Worm (Caenorhabditis elegans) whole organism, L2 larva: ENCODE data around the gene dpf-4.

ENCODE experiments used
- ZK546.5 ChIP-seq: sonication (generic microtip); optimal IDR thresholded peaks from 2 replicates; lab custom pipeline; 2017; ENCODE audit warnings: missing biosample characterization, missing genetic modification characterization
- dmd-4 ChIP-seq: sonication (generic microtip); optimal IDR thresholded peaks from 2 replicates; lab custom pipeline; 2017; ENCODE audit warnings: missing biosample characterization, missing genetic modification characterization
- lin-11 ChIP-seq: fragments of 150-350 bp; sonication (generic microtip); optimal IDR thresholded peaks from 2 replicates; lab custom pipeline; 2014; ENCODE audit warnings: missing biosample characterization, missing genetic modification characterization, inconsistent platforms, mixed read lengths
- lin-39 ChIP-seq: fragments of 150-350 bp; optimal IDR thresholded peaks from 2 replicates; lab custom pipeline; 2014; ENCODE audit warnings: missing biosample characterization, missing genetic modification reagents, missing genetic modification characterization
- nhr-11 ChIP-seq: fragments of 150-350 bp; optimal IDR thresholded peaks from 2 replicates; lab custom pipeline; 2014; ENCODE audit warnings: missing biosample characterization, missing genetic modification characterization
- nhr-25 ChIP-seq: fragments of 150-350 bp; sonication (generic microtip); optimal IDR thresholded peaks from 3 replicates; lab custom pipeline; 2014; ENCODE audit warnings: missing biosample characterization, missing genetic modification characterization
- snpc-4 ChIP-seq: fragments of 150-350 bp; optimal IDR thresholded peaks from 2 replicates; lab custom pipeline; 2014; ENCODE audit warnings: missing biosample characterization, missing genetic modification characterization
- unc-55 ChIP-seq: fragments of 150-350 bp; sonication (generic microtip); optimal IDR thresholded peaks from 3 replicates; lab custom pipeline; 2014; ENCODE audit warnings: missing biosample characterization, missing genetic modification reagents, missing genetic modification characterization
- unc-62 ChIP-seq: fragments of 150-350 bp; optimal IDR thresholded peaks from 2 replicates; lab custom pipeline; 2014; ENCODE audit warnings: missing biosample characterization, missing genetic modification reagents, missing genetic modification characterization
- zag-1 ChIP-seq: fragments of 150-350 bp; optimal IDR thresholded peaks from 2 replicates; lab custom pipeline; 2014; ENCODE audit warnings: missing biosample characterization, missing genetic modification characterization
- ztf-4 ChIP-seq: fragments of 150-350 bp; optimal IDR thresholded peaks from 2 replicates; lab custom pipeline; 2014; ENCODE audit warnings: missing biosample characterization, missing genetic modification characterization

DNA sequence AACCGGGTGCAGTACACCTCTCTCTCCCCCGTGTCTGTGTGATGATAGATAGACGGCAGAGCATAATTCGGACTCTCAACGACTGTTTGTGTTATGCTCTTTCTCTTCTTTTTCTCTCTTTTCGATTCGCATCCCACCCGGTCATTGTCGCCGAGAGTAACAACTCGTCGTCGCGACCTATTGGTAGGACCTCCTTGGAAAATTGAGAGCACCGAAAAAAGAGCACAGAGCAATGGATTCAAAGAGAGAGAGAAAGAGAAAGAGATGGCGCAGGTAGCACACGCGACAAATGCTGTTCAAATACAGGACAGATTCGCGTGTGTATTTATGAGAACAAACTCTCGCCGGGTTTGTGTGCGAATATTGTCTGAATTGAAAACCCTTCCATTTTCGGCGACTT is 15.4 kb upstream of the dpf-4 start:
- no peak for TF ChIP-seq unc-55 (GFP tag; lab: Kevin White, UChicago)
- no peak for TF ChIP-seq lin-39 (tag; lab: Kevin White, UChicago)
- TF ChIP-seq ztf-4 (tag; lab: Kevin White, UChicago), result no peak
- no peak for TF ChIP-seq nhr-11 (tag; lab: Kevin White, UChicago)
- TF ChIP-seq unc-62, result no peak
- no peak for TF ChIP-seq snpc-4
- TF ChIP-seq nhr-25, result no peak
- no peak for TF ChIP-seq dmd-4 (tag; lab: Kevin White, UChicago)
- TF ChIP-seq zag-1 (tag; lab: Kevin White, UChicago), result no peak
- TF ChIP-seq ZK546.5 (tag; lab: Kevin White, UChicago), result no peak
- TF ChIP-seq lin-11, result no peak
